Worm (Caenorhabditis elegans) whole organism, L1 larva: ENCODE results near the gene igeg-1.

ENCODE experiments used
- egl-27 ChIP-seq, 2 experiments: fragments of 150-350 bp in 1 of 2; sonication (generic microtip); optimal IDR thresholded peaks; 3 replicates each; lab custom pipeline; 2017 to 2018; ENCODE audit warnings: missing biosample characterization in 2 of 2, missing genetic modification characterization in 2 of 2, missing genetic modification reagents in 2 of 2
- fkh-10 ChIP-seq: sonication (generic microtip); optimal IDR thresholded peaks from 2 replicates; lab custom pipeline; 2017; ENCODE audit warnings: missing biosample characterization, missing genetic modification reagents, missing genetic modification characterization
- fos-1 ChIP-seq: fragments of 150-350 bp; optimal IDR thresholded peaks from 2 replicates; lab custom pipeline; 2014; ENCODE audit warnings: missing biosample characterization, missing genetic modification characterization
- grh-1 ChIP-seq: fragments of 200-800 bp; sonication (Bioruptor generic); IDR thresholded peaks from 2 replicates; pipeline ENCODE4 v1.3.6; 2022; ENCODE audit warnings: missing genetic modification reagents, missing genetic modification characterization, missing compliant biosample characterization
- jun-1 ChIP-seq: fragments of 150-350 bp; optimal IDR thresholded peaks from 2 replicates; lab custom pipeline; 2014; ENCODE audit warnings: missing biosample characterization, missing genetic modification reagents, missing genetic modification characterization
- lin-13 ChIP-seq: fragments of 150-350 bp; optimal IDR thresholded peaks from 2 replicates; lab custom pipeline; 2014; ENCODE audit warnings: missing biosample characterization, missing genetic modification reagents, missing genetic modification characterization
- lsy-2 ChIP-seq, 2 experiments: fragments of 150-350 bp; optimal IDR thresholded peaks; 2 replicates each; lab custom pipeline; 2014; ENCODE audit warnings: missing biosample characterization in 2 of 2, missing genetic modification characterization in 2 of 2
- mdl-1 ChIP-seq, 2 experiments: fragments of 150-350 bp; optimal IDR thresholded peaks; 2 replicates each; lab custom pipeline; 2014 to 2017; ENCODE audit warnings: missing biosample characterization in 2 of 2, missing genetic modification characterization in 2 of 2, inconsistent platforms in 1 of 2
- nhr-11 ChIP-seq: fragments of 150-350 bp; optimal IDR thresholded peaks from 2 replicates; lab custom pipeline; 2014; ENCODE audit warnings: missing biosample characterization, missing genetic modification characterization
- nhr-19 ChIP-seq: fragments of 200-800 bp; sonication (Bioruptor generic); conservative IDR thresholded peaks from 2 replicates; pipeline ENCODE4 v1.3.6; 2022; ENCODE audit warnings: missing genetic modification characterization, missing compliant biosample characterization
- nhr-76 ChIP-seq: sonication (generic microtip); optimal IDR thresholded peaks from 2 replicates; lab custom pipeline; 2017; ENCODE audit warnings: missing biosample characterization, missing genetic modification characterization
- unc-62 ChIP-seq: fragments of 150-350 bp; optimal IDR thresholded peaks from 2 replicates; lab custom pipeline; 2014; ENCODE audit warnings: missing biosample characterization, missing genetic modification reagents, missing genetic modification characterization
- ztf-11 ChIP-seq, 2 experiments: sonication (generic microtip); optimal IDR thresholded peaks; 2 replicates each; lab custom pipeline; 2016 to 2017; ENCODE audit warnings: missing genetic modification characterization in 2 of 2, missing biosample characterization in 1 of 2, missing compliant biosample characterization in 1 of 2
- ztf-4 ChIP-seq: fragments of 150-350 bp; optimal IDR thresholded peaks from 2 replicates; lab custom pipeline; 2014; ENCODE audit warnings: missing biosample characterization, missing genetic modification characterization

DNA sequence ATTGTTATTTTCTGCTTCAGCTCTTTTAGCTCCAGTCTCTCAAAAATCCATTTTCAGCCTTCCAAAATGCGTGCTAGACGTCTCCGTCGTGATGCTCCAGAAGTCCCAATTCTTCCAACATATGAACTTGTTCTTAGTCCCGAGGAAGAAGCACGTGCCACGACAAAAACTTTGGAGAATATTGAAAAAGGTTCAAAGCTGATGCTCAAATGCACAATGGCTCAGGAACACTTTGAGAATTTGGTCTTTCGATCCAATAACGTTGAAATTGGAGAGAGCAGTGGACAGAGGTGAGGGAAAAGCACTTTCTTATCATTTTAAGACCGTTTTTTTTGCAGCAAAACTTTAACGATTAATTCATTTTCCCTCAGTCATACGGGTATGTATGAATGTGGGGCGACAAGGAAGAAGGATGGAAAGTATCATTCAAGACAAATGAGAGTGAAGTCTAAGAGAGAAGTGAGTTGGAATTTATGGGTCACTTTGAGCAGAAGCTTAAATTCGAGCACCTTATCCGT is at the start of gene igeg-1:
- no peak for TF ChIP-seq unc-62
- TF ChIP-seq nhr-11 (tag; lab: Kevin White, UChicago), result no peak
- TF ChIP-seq fos-1 (tag; lab: Kevin White, UChicago), result no peak
- TF ChIP-seq egl-27 (tag; optimal IDR thresholded peaks at IDR 0.05; lab: Kevin White, UChicago), result no peak
- no peak for TF ChIP-seq lsy-2 (tag; optimal IDR thresholded peaks at IDR 0.05; lab: Kevin White, UChicago)
- no peak for TF ChIP-seq lin-13 (GFP tag; lab: Kevin White, UChicago)
- TF ChIP-seq fkh-10, result no peak
- no peak for TF ChIP-seq ztf-4
- TF ChIP-seq jun-1 (tag; lab: Kevin White, UChicago), result no peak
- no peak for TF ChIP-seq ztf-11 (tag; optimal IDR thresholded peaks at IDR 0.05; lab: Kevin White, UChicago)
- TF ChIP-seq mdl-1 (tag; optimal IDR thresholded peaks at IDR 0.05; lab: Kevin White, UChicago), result no peak
- no peak for TF ChIP-seq grh-1 (GFP tag; lab: Robert Waterston, UW)
- no peak for TF ChIP-seq nhr-76 (tag; lab: Kevin White, UChicago)
- no peak for TF ChIP-seq nhr-19 (GFP tag; lab: Robert Waterston, UW)
